Worm (Caenorhabditis elegans) whole organism, L1 larva: ENCODE results near the gene srt-74.

Source experiments
- grh-1 ChIP-seq: fragments of 200-800 bp; sonication (Bioruptor generic); IDR thresholded peaks from 2 replicates; pipeline ENCODE4 v1.3.6; 2022; ENCODE audit warnings: missing genetic modification reagents, missing genetic modification characterization, missing compliant biosample characterization
- zag-1 ChIP-seq: fragments of 150-350 bp; optimal IDR thresholded peaks from 2 replicates; lab custom pipeline; 2014; ENCODE audit warnings: missing biosample characterization, missing genetic modification characterization

- TF ChIP-seq zag-1 (tag; lab: Kevin White, UChicago) (no peak), grh-1 (GFP tag; lab: Robert Waterston, UW) (no peak)
Observed at ce11 chrV:14328806-14329205, 46.7 kb upstream of the srt-74 start, which contains the start of gene pepm-1.
